Worm (Caenorhabditis elegans) whole organism, early embryonic: ENCODE data around the gene sftd-3.

Source experiments
- ama-1 ChIP-seq: fragments of 150-350 bp; optimal IDR thresholded peaks from 2 replicates; lab custom pipeline; 2014
- ceh-36 ChIP-seq: sonication (generic microtip); optimal IDR thresholded peaks from 2 replicates; lab custom pipeline; 2016; ENCODE audit warnings: missing genetic modification characterization, inconsistent platforms, missing compliant biosample characterization
- flt-1 ChIP-seq: fragments of 200-800 bp; sonication (Bioruptor generic); IDR thresholded peaks from 2 replicates; pipeline ENCODE4 v1.3.6; 2022; ENCODE audit warnings: missing genetic modification characterization, missing compliant biosample characterization
- hmg-4 ChIP-seq: fragments of 200-800 bp; sonication (Bioruptor generic); optimal IDR thresholded peaks from 2 replicates; lab custom pipeline; 2018; ENCODE audit warnings: mild to moderate bottlenecking, missing genetic modification characterization, missing compliant biosample characterization
- hnd-1 ChIP-seq: sonication (generic microtip); optimal IDR thresholded peaks from 2 replicates; lab custom pipeline; 2016; ENCODE audit warnings: missing genetic modification characterization, missing compliant biosample characterization
- tbx-11 ChIP-seq: fragments of 200-800 bp; sonication (Bioruptor generic); IDR thresholded peaks from 2 replicates; pipeline ENCODE4 v1.3.6; 2022; ENCODE audit warnings: missing genetic modification characterization, missing compliant biosample characterization

DNA sequence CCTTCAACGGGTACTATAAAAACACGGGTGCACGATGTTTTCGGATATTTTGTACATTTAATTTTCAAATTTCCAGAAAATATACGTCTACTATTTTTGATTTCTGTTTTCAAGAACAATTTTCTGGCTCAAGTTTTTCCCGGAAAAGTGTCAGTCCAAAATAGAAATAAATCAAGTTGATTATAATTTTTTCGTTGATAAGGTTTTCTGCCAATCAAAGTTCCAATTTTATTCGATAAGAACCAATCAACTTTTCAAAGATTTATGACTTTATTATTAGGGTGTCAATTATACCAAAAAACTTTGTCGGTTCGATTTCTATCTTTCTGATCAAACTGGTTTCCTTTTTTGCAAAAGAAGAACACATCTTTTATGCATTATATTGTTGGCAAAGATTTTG lies 49.3 kb downstream of the sftd-3 start:
- TF ChIP-seq tbx-11 (GFP tag; lab: Robert Waterston, UW) (no peak), ama-1 (lab: Kevin White, UChicago) (no peak), ceh-36 (tag; lab: Kevin White, UChicago) (no peak), hmg-4 (GFP tag; lab: Kevin White, UChicago) (no peak), flt-1 (GFP tag; lab: Robert Waterston, UW) (no peak), hnd-1 (no peak)
